Worm (Caenorhabditis elegans) whole organism, early embryonic: ENCODE data around the gene epg-4.

Source experiments
- B0310.2 ChIP-seq: sonication (generic microtip); optimal IDR thresholded peaks from 2 replicates; lab custom pipeline; 2016; ENCODE audit warnings: mild to moderate bottlenecking, missing genetic modification characterization, missing compliant biosample characterization
- ama-1 ChIP-seq: fragments of 150-350 bp; optimal IDR thresholded peaks from 2 replicates; lab custom pipeline; 2014
- hmbx-1 ChIP-seq: sonication (generic microtip); optimal IDR thresholded peaks from 2 replicates; lab custom pipeline; 2016; ENCODE audit warnings: mild to moderate bottlenecking, missing genetic modification characterization, missing compliant biosample characterization
- scrt-1 ChIP-seq: fragments of 200-800 bp; sonication (Bioruptor generic); IDR thresholded peaks from 2 replicates; pipeline ENCODE4 v1.3.6; 2022; ENCODE audit warnings: missing genetic modification characterization, missing compliant biosample characterization

ce11 chrIII:7195325-7195724, 13.4 kb downstream of the epg-4 start, which contains the start of gene F37C12.18:
- TF ChIP-seq hmbx-1 (no peak), ama-1 (lab: Kevin White, UChicago) (no peak), B0310.2 (tag; lab: Kevin White, UChicago) (no peak), scrt-1 (GFP tag; lab: Robert Waterston, UW) (no peak)
